Worm (Caenorhabditis elegans) whole organism, mixed stage, embryonic: ENCODE results near the gene cutl-16.

Experiments
- M03D4.4 ChIP-seq: sonication (generic microtip); optimal IDR thresholded peaks from 2 replicates; lab custom pipeline; 2017; ENCODE audit warnings: mild to moderate bottlenecking, missing genetic modification characterization, missing compliant biosample characterization
- bed-3 ChIP-seq: fragments of 200-800 bp; sonication (Bioruptor generic); optimal IDR thresholded peaks from 3 replicates; lab custom pipeline; 2018; ENCODE audit warnings: mild to moderate bottlenecking, missing genetic modification characterization, moderate library complexity, missing compliant biosample characterization
- blmp-1 ChIP-seq: fragments of 150-350 bp; optimal IDR thresholded peaks from 2 replicates; lab custom pipeline; 2014; ENCODE audit warnings: missing biosample characterization, missing genetic modification characterization
- ceh-39 ChIP-seq: fragments of 150-350 bp; optimal IDR thresholded peaks from 2 replicates; lab custom pipeline; 2014; ENCODE audit warnings: missing biosample characterization, missing genetic modification characterization
- ceh-43 ChIP-seq: fragments of 200-800 bp; sonication (Bioruptor generic); optimal IDR thresholded peaks from 2 replicates; lab custom pipeline; 2018; ENCODE audit warnings: mild to moderate bottlenecking, missing genetic modification characterization, moderate library complexity, missing compliant biosample characterization
- ceh-83 ChIP-seq: fragments of 200-800 bp; sonication (Bioruptor generic); optimal IDR thresholded peaks from 2 replicates; lab custom pipeline; 2018; ENCODE audit warnings: mild to moderate bottlenecking, missing genetic modification characterization, missing compliant biosample characterization
- ces-1 ChIP-seq: fragments of 150-350 bp; optimal IDR thresholded peaks from 2 replicates; lab custom pipeline; 2014; ENCODE audit warnings: missing biosample characterization, missing genetic modification reagents, missing genetic modification characterization
- cnd-1 ChIP-seq: fragments of 200-800 bp; sonication (Bioruptor generic); optimal IDR thresholded peaks from 2 replicates; lab custom pipeline; 2018; ENCODE audit warnings: mild to moderate bottlenecking, missing genetic modification characterization, missing compliant biosample characterization
- drap-1 ChIP-seq: fragments of 200-800 bp; sonication (Bioruptor generic); optimal IDR thresholded peaks from 3 replicates; lab custom pipeline; 2018; ENCODE audit warnings: mild to moderate bottlenecking, missing genetic modification characterization, missing compliant biosample characterization
- elt-1 ChIP-seq: sonication (generic microtip); optimal IDR thresholded peaks from 2 replicates; lab custom pipeline; 2017; ENCODE audit warnings: missing genetic modification characterization, mild to moderate bottlenecking, missing compliant biosample characterization, antibody characterized with exemption, moderate library complexity, borderline replicate concordance; ENCODE audit not compliant: insufficient read depth
- elt-3 ChIP-seq: fragments of 150-350 bp; optimal IDR thresholded peaks from 2 replicates; lab custom pipeline; 2014; ENCODE audit warnings: missing biosample characterization, missing genetic modification characterization
- flh-1 ChIP-seq: fragments of 200-800 bp; sonication (Bioruptor generic); optimal IDR thresholded peaks from 2 replicates; lab custom pipeline; 2018; ENCODE audit warnings: mild to moderate bottlenecking, missing genetic modification characterization, moderate library complexity, missing compliant biosample characterization
- ham-2 ChIP-seq: fragments of 200-800 bp; sonication (Bioruptor generic); optimal IDR thresholded peaks from 2 replicates; lab custom pipeline; 2018; ENCODE audit warnings: mild to moderate bottlenecking, missing genetic modification characterization, missing compliant biosample characterization
- hlh-1 ChIP-seq: fragments of 150-350 bp; optimal IDR thresholded peaks from 2 replicates; lab custom pipeline; 2014; ENCODE audit warnings: missing biosample characterization, missing genetic modification reagents, missing genetic modification characterization
- lin-13 ChIP-seq: fragments of 150-350 bp; optimal IDR thresholded peaks from 2 replicates; lab custom pipeline; 2014; ENCODE audit warnings: missing biosample characterization, missing genetic modification characterization
- lin-32 ChIP-seq: fragments of 200-800 bp; sonication (Bioruptor generic); optimal IDR thresholded peaks from 2 replicates; lab custom pipeline; 2018; ENCODE audit warnings: mild to moderate bottlenecking, missing genetic modification characterization, missing compliant biosample characterization
- lsy-2 ChIP-seq: fragments of 150-350 bp; optimal IDR thresholded peaks from 2 replicates; lab custom pipeline; 2014; ENCODE audit warnings: missing biosample characterization, missing genetic modification characterization
- mab-5 ChIP-seq: fragments of 150-350 bp; optimal IDR thresholded peaks from 2 replicates; lab custom pipeline; 2014; ENCODE audit warnings: missing biosample characterization, missing genetic modification characterization
- mep-1 ChIP-seq: fragments of 150-350 bp; optimal IDR thresholded peaks from 2 replicates; lab custom pipeline; 2017; ENCODE audit warnings: missing biosample characterization, missing genetic modification reagents, missing genetic modification characterization, inconsistent platforms
- mls-2 ChIP-seq: sonication (generic microtip); optimal IDR thresholded peaks from 2 replicates; lab custom pipeline; 2016; ENCODE audit warnings: mild to moderate bottlenecking, missing genetic modification characterization, moderate library complexity, missing compliant biosample characterization
- nhr-12 ChIP-seq: fragments of 150-350 bp; optimal IDR thresholded peaks from 2 replicates; lab custom pipeline; 2014; ENCODE audit warnings: missing biosample characterization, missing genetic modification characterization
- nhr-2 ChIP-seq: fragments of 150-350 bp; optimal IDR thresholded peaks from 2 replicates; lab custom pipeline; 2014; ENCODE audit warnings: missing biosample characterization, missing genetic modification characterization
- nhr-237 ChIP-seq: fragments of 150-350 bp; optimal IDR thresholded peaks from 2 replicates; lab custom pipeline; 2014; ENCODE audit warnings: missing biosample characterization, missing genetic modification characterization
- nhr-28 ChIP-seq: fragments of 150-350 bp; optimal IDR thresholded peaks from 2 replicates; lab custom pipeline; 2014; ENCODE audit warnings: missing biosample characterization, missing genetic modification characterization
- nhr-76 ChIP-seq: sonication (generic microtip); optimal IDR thresholded peaks from 2 replicates; lab custom pipeline; 2017; ENCODE audit warnings: missing biosample characterization, missing genetic modification characterization
- pha-4 ChIP-seq: fragments of 150-350 bp; optimal IDR thresholded peaks from 2 replicates; lab custom pipeline; 2018; ENCODE audit warnings: missing biosample characterization, missing genetic modification reagents, missing genetic modification characterization
- sem-2 ChIP-seq: fragments of 200-800 bp; sonication (Bioruptor generic); optimal IDR thresholded peaks from 2 replicates; lab custom pipeline; 2018; ENCODE audit warnings: mild to moderate bottlenecking, missing genetic modification characterization, missing compliant biosample characterization
- snpc-4 ChIP-seq: fragments of 150-350 bp; optimal IDR thresholded peaks from 2 replicates; lab custom pipeline; 2014; ENCODE audit warnings: missing biosample characterization, missing genetic modification characterization
- sptf-1 ChIP-seq: sonication (generic microtip); optimal IDR thresholded peaks from 2 replicates; lab custom pipeline; 2017; ENCODE audit warnings: mild to moderate bottlenecking, missing genetic modification characterization, moderate library complexity, missing compliant biosample characterization
- tbx-8 ChIP-seq: fragments of 200-800 bp; sonication (Bioruptor generic); optimal IDR thresholded peaks from 2 replicates; lab custom pipeline; 2018; ENCODE audit warnings: mild to moderate bottlenecking, missing genetic modification characterization, moderate library complexity, missing compliant biosample characterization
- unc-120 ChIP-seq: sonication (generic microtip); optimal IDR thresholded peaks from 2 replicates; lab custom pipeline; 2017; ENCODE audit warnings: missing genetic modification characterization, missing compliant biosample characterization; ENCODE audit not compliant: poor library complexity, severe bottlenecking
- unc-39 ChIP-seq: fragments of 150-350 bp; optimal IDR thresholded peaks from 2 replicates; lab custom pipeline; 2014; ENCODE audit warnings: missing biosample characterization, missing genetic modification characterization
- unc-62 ChIP-seq: fragments of 150-350 bp; optimal IDR thresholded peaks from 2 replicates; lab custom pipeline; 2014; ENCODE audit warnings: missing biosample characterization, missing genetic modification reagents, missing genetic modification characterization
- zip-8 ChIP-seq: fragments of 150-350 bp; optimal IDR thresholded peaks from 2 replicates; lab custom pipeline; 2014; ENCODE audit warnings: missing biosample characterization, missing genetic modification characterization
- ztf-11 ChIP-seq: fragments of 150-350 bp; optimal IDR thresholded peaks from 2 replicates; lab custom pipeline; 2014; ENCODE audit warnings: missing biosample characterization, missing genetic modification characterization

cutl-16 gene

DNA sequence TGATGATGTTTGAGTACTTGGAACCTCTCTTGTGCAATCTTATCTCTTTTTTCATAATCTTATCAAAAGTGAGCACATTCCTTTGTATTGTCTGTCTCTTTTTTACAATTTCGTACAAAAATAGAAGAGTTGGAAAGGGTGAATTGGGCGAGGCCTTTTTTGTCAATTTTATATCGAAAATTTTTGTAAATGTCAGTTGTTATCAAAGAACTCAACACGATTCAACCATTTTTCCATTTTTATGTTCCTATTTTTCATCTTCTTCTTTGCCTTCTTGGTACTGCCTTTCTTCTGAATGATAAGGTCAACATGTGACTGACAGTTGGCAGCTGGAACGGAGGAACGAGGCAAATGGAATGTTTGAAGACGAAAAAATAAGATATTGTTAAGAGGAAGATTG lies 27.4 kb upstream of the cutl-16 start:
- TF ChIP-seq pha-4 (tag; lab: Kevin White, UChicago) (no peak), lin-32 (no peak), mep-1 (tag; lab: Kevin White, UChicago) (no peak), unc-39 (no peak), nhr-28 (tag; lab: Kevin White, UChicago) (no peak), mls-2 (tag; lab: Kevin White, UChicago) (no peak), hlh-1 (tag; lab: Kevin White, UChicago) (no peak), elt-1 (tag; lab: Kevin White, UChicago) (no peak), drap-1 (GFP tag; lab: Kevin White, UChicago) (no peak), nhr-237 (no peak), mab-5 (tag; lab: Kevin White, UChicago) (no peak), unc-120 (tag; lab: Kevin White, UChicago) (no peak), unc-62 (GFP tag; lab: Kevin White, UChicago) (no peak), sptf-1 (tag; lab: Kevin White, UChicago) (no peak), ceh-39 (tag; lab: Kevin White, UChicago) (no peak), tbx-8 (no peak), snpc-4 (tag; lab: Kevin White, UChicago) (no peak)

DNA sequence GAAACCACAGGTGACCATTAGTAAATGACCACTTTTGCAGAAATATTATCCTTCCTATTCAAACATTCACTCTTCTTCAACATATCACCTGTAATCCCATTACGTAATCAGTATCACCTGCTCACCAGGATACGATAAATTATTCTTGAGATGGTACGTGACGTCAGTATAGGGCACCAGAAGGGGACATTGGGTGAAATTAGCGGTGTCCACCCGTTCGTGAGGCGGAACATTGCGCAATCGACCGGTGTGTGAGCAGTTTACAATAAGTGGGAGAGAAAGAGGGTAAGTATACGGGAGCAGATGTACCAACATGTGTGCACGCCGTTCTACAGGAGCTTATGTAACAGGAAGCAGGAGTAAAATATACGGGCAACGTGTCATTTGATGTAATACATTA lies 23.2 kb upstream of the cutl-16 start:
- no peak for TF ChIP-seq mep-1 (tag; lab: Kevin White, UChicago)
- TF ChIP-seq ham-2 (GFP tag; lab: Kevin White, UChicago), result no peak
- no peak for TF ChIP-seq unc-120 (tag; lab: Kevin White, UChicago)
- TF ChIP-seq snpc-4 (tag; lab: Kevin White, UChicago), result no peak
- no peak for TF ChIP-seq ces-1 (GFP tag; lab: Kevin White, UChicago)
- no peak for TF ChIP-seq lin-32
- peak; percentile 16 for TF ChIP-seq mls-2 (tag; lab: Kevin White, UChicago)
- no peak for TF ChIP-seq flh-1
- no peak for TF ChIP-seq nhr-76 (tag; lab: Kevin White, UChicago)
- TF ChIP-seq lsy-2 (tag; lab: Kevin White, UChicago), result no peak
- no peak for TF ChIP-seq pha-4 (tag; lab: Kevin White, UChicago)
- no peak for TF ChIP-seq nhr-12
- TF ChIP-seq ceh-39 (tag; lab: Kevin White, UChicago), result peak; percentile 30
- TF ChIP-seq drap-1 (GFP tag; lab: Kevin White, UChicago), result no peak
- no peak for TF ChIP-seq M03D4.4 (tag; lab: Kevin White, UChicago)
- peak; percentile 71 for TF ChIP-seq ztf-11 (tag; lab: Kevin White, UChicago)
- TF ChIP-seq hlh-1 (tag; lab: Kevin White, UChicago), result peak; percentile 50
- TF ChIP-seq nhr-28 (tag; lab: Kevin White, UChicago), result no peak
- no peak for TF ChIP-seq sem-2 (GFP tag; lab: Kevin White, UChicago)
- peak; percentile 26 for TF ChIP-seq unc-39
- peak; percentile 95 for TF ChIP-seq zip-8 (tag; lab: Kevin White, UChicago)
- TF ChIP-seq nhr-237, result no peak
- no peak for TF ChIP-seq elt-3
- no peak for TF ChIP-seq mab-5 (tag; lab: Kevin White, UChicago)
- no peak for TF ChIP-seq blmp-1 (tag; lab: Kevin White, UChicago)
- peak; percentile 55 for TF ChIP-seq cnd-1 (tag; lab: Kevin White, UChicago)
- peak; percentile 8 for TF ChIP-seq sptf-1 (tag; lab: Kevin White, UChicago)
- peak; percentile 95 for TF ChIP-seq nhr-2 (tag; lab: Kevin White, UChicago)
- TF ChIP-seq elt-1 (tag; lab: Kevin White, UChicago), result no peak
- TF ChIP-seq bed-3 (GFP tag; lab: Kevin White, UChicago), result no peak
- TF ChIP-seq unc-62 (GFP tag; lab: Kevin White, UChicago), result no peak
- TF ChIP-seq tbx-8, result no peak
- TF ChIP-seq lin-13 (tag; lab: Kevin White, UChicago), result no peak
- TF ChIP-seq ceh-43, result no peak
- TF ChIP-seq ceh-83 (GFP tag; lab: Kevin White, UChicago), result no peak

DNA sequence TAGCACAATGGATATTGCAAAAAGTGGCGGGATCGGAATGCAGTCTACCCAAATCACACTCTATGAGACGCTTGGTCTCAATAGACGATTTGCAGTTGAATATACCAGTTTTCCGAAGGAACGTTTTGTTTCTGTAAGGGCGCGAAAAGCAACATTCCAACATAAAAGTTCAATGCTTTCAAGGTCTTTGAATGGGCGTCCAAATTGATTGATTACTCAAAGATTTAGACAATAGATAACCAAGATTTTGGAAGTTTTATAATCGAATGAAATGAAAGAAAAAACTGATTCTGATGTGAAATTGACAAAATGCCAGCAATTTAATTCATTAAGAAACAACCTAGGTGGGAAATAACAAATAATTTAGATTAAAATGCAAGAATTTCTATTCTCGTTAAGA lies 22.1 kb upstream of the cutl-16 start:
- no peak for TF ChIP-seq lsy-2 (tag; lab: Kevin White, UChicago)
- TF ChIP-seq mls-2 (tag; lab: Kevin White, UChicago), result no peak
- TF ChIP-seq ztf-11 (tag; lab: Kevin White, UChicago), result no peak
- no peak for TF ChIP-seq sem-2 (GFP tag; lab: Kevin White, UChicago)
- no peak for TF ChIP-seq elt-3
- no peak for TF ChIP-seq mep-1 (tag; lab: Kevin White, UChicago)
- no peak for TF ChIP-seq hlh-1 (tag; lab: Kevin White, UChicago)
- TF ChIP-seq unc-120 (tag; lab: Kevin White, UChicago), result no peak
- TF ChIP-seq drap-1 (GFP tag; lab: Kevin White, UChicago), result no peak
